Worm (Caenorhabditis elegans) whole organism, L3 larva: Measurements from ENCODE around the gene rpl-12.

Source experiments
- ZK546.5 ChIP-seq: sonication (generic microtip); optimal IDR thresholded peaks from 2 replicates; lab custom pipeline; 2017; ENCODE audit warnings: missing biosample characterization, missing genetic modification characterization
- elt-3 ChIP-seq, 3 experiments: fragments of 150-350 bp in 1 of 3; sonication (generic microtip) in 2 of 3; optimal IDR thresholded peaks; 2 replicates in 2 of 3; 4 replicates in 1 of 3; lab custom pipeline; 2014 to 2017; ENCODE audit warnings: missing biosample characterization in 3 of 3, missing genetic modification characterization in 3 of 3
- nhr-25 ChIP-seq: sonication (generic microtip); optimal IDR thresholded peaks from 2 replicates; lab custom pipeline; 2017; ENCODE audit warnings: missing biosample characterization, missing genetic modification characterization
- unc-39 ChIP-seq: sonication (generic microtip); optimal IDR thresholded peaks from 4 replicates; lab custom pipeline; 2017; ENCODE audit warnings: missing biosample characterization, missing genetic modification characterization
- ztf-4 ChIP-seq: fragments of 150-350 bp; optimal IDR thresholded peaks from 2 replicates; lab custom pipeline; 2014; ENCODE audit warnings: missing biosample characterization, missing genetic modification characterization

ce11 chrIV:13204037-13204436 is 36.4 kb downstream of the rpl-12 start, which contains the start of gene ced-3:
- no peak for TF ChIP-seq nhr-25 (tag; lab: Kevin White, UChicago)
- no peak for TF ChIP-seq ZK546.5 (tag; lab: Kevin White, UChicago)
- no peak for TF ChIP-seq unc-39 (tag; lab: Kevin White, UChicago)
- no peak for TF ChIP-seq ztf-4
- TF ChIP-seq elt-3 (tag; optimal IDR thresholded peaks at IDR 0.05; lab: Kevin White, UChicago): no peak
